Worm (Caenorhabditis elegans): ENCODE data around the gene srg-50.

DNA sequence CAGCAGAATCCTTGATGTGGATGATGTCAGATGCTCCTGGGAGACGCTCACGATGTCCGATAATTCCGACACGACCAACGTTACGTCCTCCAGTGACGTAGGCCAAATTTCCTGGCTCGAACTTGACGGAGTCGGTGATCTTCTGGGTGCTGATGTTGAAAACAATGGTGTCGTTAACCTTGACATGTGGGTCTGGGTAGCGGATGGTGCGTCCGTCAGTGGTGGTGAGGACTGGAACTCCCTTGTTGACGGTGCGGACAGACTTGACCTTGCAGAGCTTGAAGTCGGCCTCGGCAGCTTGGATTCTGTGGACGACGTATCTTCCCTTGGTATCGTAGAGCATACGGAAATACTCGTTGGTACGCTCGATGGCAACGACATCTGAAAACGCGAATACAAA is 9.0 kb upstream of the srg-50 start:
- TF ChIP-seq lir-3 (tag; optimal IDR thresholded peaks at IDR 0.05) (no peak), mep-1 (tag; optimal IDR thresholded peaks at IDR 0.05) (no peak), unc-62 (GFP tag; optimal IDR thresholded peaks at IDR 0.05 in 1 of 2) (no peak), unc-62 (tag; optimal IDR thresholded peaks at IDR 0.05) (no peak), snpc-4 (tag; optimal IDR thresholded peaks at IDR 0.05) (no peak), attf-4 (tag; optimal IDR thresholded peaks at IDR 0.05) (no peak), lsy-2 (tag; optimal IDR thresholded peaks at IDR 0.05) (no peak)
